Worm (Caenorhabditis elegans): Measurements from ENCODE around the gene vha-19.

vha-19 gene

ce11 chrIV:3341170-3341569 lies 27.8 kb upstream of the vha-19 start, which contains the start of gene F42A6.2:
TSS of gene F42A6.2 (plus strand) at chrIV:3341470.
- TF ChIP-seq nhr-28 (tag; optimal IDR thresholded peaks at IDR 0.05): no peak
- TF ChIP-seq ceh-28 (tag; optimal IDR thresholded peaks at IDR 0.05): no peak
- no peak for TF ChIP-seq ceh-82 (tag; optimal IDR thresholded peaks at IDR 0.05)
- TF ChIP-seq snpc-4 (tag; optimal IDR thresholded peaks at IDR 0.05): no peak
- TF ChIP-seq ceh-16 (tag; optimal IDR thresholded peaks at IDR 0.05): no peak
- no peak for TF ChIP-seq ama-1 (optimal IDR thresholded peaks at IDR 0.05)
- TF ChIP-seq zag-1 (tag; optimal IDR thresholded peaks at IDR 0.05): no peak
- TF ChIP-seq nhr-43 (tag; optimal IDR thresholded peaks at IDR 0.05; ENCODE audit: poor library complexity, severe bottlenecking): no peak
- no peak for TF ChIP-seq daf-12 (tag; optimal IDR thresholded peaks at IDR 0.05)
- TF ChIP-seq nhr-76 (tag; optimal IDR thresholded peaks at IDR 0.05): no peak
- no peak for TF ChIP-seq egl-27 (tag; optimal IDR thresholded peaks at IDR 0.05)

- TF ChIP-seq ama-1 (optimal IDR thresholded peaks at IDR 0.05) (no peak), unc-62 (GFP tag; optimal IDR thresholded peaks at IDR 0.05) (no peak), lsy-12 (tag; optimal IDR thresholded peaks at IDR 0.05) (no peak)
Observed at ce11 chrIV:3345484-3345883, 23.5 kb upstream of the vha-19 start.

- no peak for TF ChIP-seq tbx-2 (tag; optimal IDR thresholded peaks at IDR 0.05)
Observed at ce11 chrIV:3348334-3348733, 20.7 kb upstream of the vha-19 start.

ce11 chrIV:3349977-3350580 lies 18.9 kb upstream of the vha-19 start, which contains the start of gene elks-1:
TSS of gene elks-1 (minus strand) at chrIV:3350027.
- no peak for TF ChIP-seq R02D3.7 (tag; optimal IDR thresholded peaks at IDR 0.05)
- TF ChIP-seq ceh-16 (tag; optimal IDR thresholded peaks at IDR 0.05): no peak
- no peak for TF ChIP-seq nhr-43 (tag; optimal IDR thresholded peaks at IDR 0.05; ENCODE audit: poor library complexity, severe bottlenecking)
- TF ChIP-seq nfya-1 (tag; optimal IDR thresholded peaks at IDR 0.05; ENCODE audit: insufficient read depth): peak; percentile 48
- no peak for TF ChIP-seq mml-1 (tag; optimal IDR thresholded peaks at IDR 0.05)
- TF ChIP-seq sea-2 (GFP tag; optimal IDR thresholded peaks at IDR 0.05): no peak
- TF ChIP-seq ztf-4 (tag; optimal IDR thresholded peaks at IDR 0.05): no peak
- no peak for TF ChIP-seq ceh-82 (tag; optimal IDR thresholded peaks at IDR 0.05)
- no peak for TF ChIP-seq nhr-12 (tag; optimal IDR thresholded peaks at IDR 0.05)
- no peak for TF ChIP-seq nhr-23 (tag; optimal IDR thresholded peaks at IDR 0.05)
- no peak for TF ChIP-seq nhr-76 (tag; optimal IDR thresholded peaks at IDR 0.05)
- TF ChIP-seq nhr-67 (tag; optimal IDR thresholded peaks at IDR 0.05): no peak
- no peak for TF ChIP-seq ztf-11 (tag; optimal IDR thresholded peaks at IDR 0.05)
- no peak for TF ChIP-seq daf-12 (tag; optimal IDR thresholded peaks at IDR 0.05)
- no peak for TF ChIP-seq lsy-12 (tag; optimal IDR thresholded peaks at IDR 0.05)
- TF ChIP-seq eor-1 (tag; optimal IDR thresholded peaks at IDR 0.05): no peak
- no peak for TF ChIP-seq unc-39 (tag; optimal IDR thresholded peaks at IDR 0.05)
- peak; percentile 0 for TF ChIP-seq lin-39 (tag; optimal IDR thresholded peaks at IDR 0.05)
- peak; percentile 37 for TF ChIP-seq hmg-11 (tag; optimal IDR thresholded peaks at IDR 0.05)
- no peak for TF ChIP-seq zag-1 (tag; optimal IDR thresholded peaks at IDR 0.05)
- TF ChIP-seq egl-27 (tag; optimal IDR thresholded peaks at IDR 0.05): no peak
- TF ChIP-seq aly-2 (tag; optimal IDR thresholded peaks at IDR 0.05): no peak
- no peak for TF ChIP-seq nhr-77 (tag; optimal IDR thresholded peaks at IDR 0.05)
- no peak for TF ChIP-seq pha-4 (tag; optimal IDR thresholded peaks at IDR 0.05)
- TF ChIP-seq fos-1 (tag; optimal IDR thresholded peaks at IDR 0.05): no peak

- TF ChIP-seq pqm-1 (tag; optimal IDR thresholded peaks at IDR 0.05) (no peak), nfya-1 (tag; optimal IDR thresholded peaks at IDR 0.05; ENCODE audit: insufficient read depth) (peak; percentile 0), tbx-2 (tag; optimal IDR thresholded peaks at IDR 0.05) (no peak), nhr-67 (tag; optimal IDR thresholded peaks at IDR 0.05) (no peak), daf-12 (tag; optimal IDR thresholded peaks at IDR 0.05) (no peak), pha-4 (tag; optimal IDR thresholded peaks at IDR 0.05) (no peak), lin-15B (tag; optimal IDR thresholded peaks at IDR 0.05) (no peak)
Observed at ce11 chrIV:3352019-3352418, 17.0 kb upstream of the vha-19 start.

ce11 chrIV:3354757-3355156 lies 14.2 kb upstream of the vha-19 start, which contains the start of gene F42A6.1:
TSS of gene F42A6.1 (plus strand) at chrIV:3355057.
- TF ChIP-seq pha-4 (tag; optimal IDR thresholded peaks at IDR 0.05): no peak
- no peak for TF ChIP-seq egl-5 (tag; optimal IDR thresholded peaks at IDR 0.05)
- TF ChIP-seq snpc-4 (tag; optimal IDR thresholded peaks at IDR 0.05): no peak
- TF ChIP-seq unc-62 (GFP tag; optimal IDR thresholded peaks at IDR 0.05): no peak
- no peak for TF ChIP-seq nhr-237 (tag; optimal IDR thresholded peaks at IDR 0.05)
- no peak for TF ChIP-seq R02D3.7 (tag; optimal IDR thresholded peaks at IDR 0.05)
- TF ChIP-seq ceh-28 (tag; optimal IDR thresholded peaks at IDR 0.05): no peak
- no peak for TF ChIP-seq nhr-25 (tag; optimal IDR thresholded peaks at IDR 0.05)
- TF ChIP-seq daf-12 (tag; optimal IDR thresholded peaks at IDR 0.05): no peak
- TF ChIP-seq fos-1 (tag; optimal IDR thresholded peaks at IDR 0.05): no peak
- no peak for TF ChIP-seq nhr-11 (tag; optimal IDR thresholded peaks at IDR 0.05)

All from whole organism, L3 larva.